Fruit fly (Drosophila melanogaster): ENCODE data around the gene CG18731.
A peak's percentile ranks its signal among the peaks of the same experiment; 100 is the strongest.

Gene CG18731

dm6 chr3R:29716782-29717317 is 8.0 kb upstream of the CG18731 start, which contains the start of gene Obp99b (continued):
- TF ChIP-seq ash1 (GFP tag; optimal IDR thresholded peaks at IDR 0.05) (no peak), CG11723 (GFP tag; optimal IDR thresholded peaks at IDR 0.05) (peak; percentile 70), wek (GFP tag; optimal IDR thresholded peaks at IDR 0.05) (peak; percentile 86), gcm (GFP tag; optimal IDR thresholded peaks at IDR 0.05) (peak; percentile 58), Atf6 (GFP tag; IDR thresholded peaks at IDR 0.05) (peak; percentile 50; the same call in 1 of the 2 replicates), Kr (GFP tag; optimal IDR thresholded peaks at IDR 0.05) (peak; percentile 12), CG14050 (GFP tag; IDR thresholded peaks at IDR 0.05) (peak; percentile 61; the same call in 2 of the 3 replicates), Dfd (GFP tag; optimal IDR thresholded peaks at IDR 0.05) (no peak), nau (GFP tag; optimal IDR thresholded peaks at IDR 0.05) (peak; percentile 70), klu (GFP tag; IDR thresholded peaks at IDR 0.05) (no peak), Dbx (GFP tag; IDR thresholded peaks at IDR 0.05) (peak; percentile 68; the same call in 2 of the 3 replicates), CG8359 (GFP tag; optimal IDR thresholded peaks at IDR 0.05; ENCODE audit: borderline replicate concordance) (peak; percentile 83), Ets65A (GFP tag) (peak; percentile 92), cato (GFP tag; optimal IDR thresholded peaks at IDR 0.05; ENCODE audit: borderline replicate concordance) (peak; percentile 41), CG11560 (tag; IDR thresholded peaks at IDR 0.05) (0 out of 3 replicates have a peak, but pooled peaks have one; percentile 54), CG2116 (GFP tag; optimal IDR thresholded peaks at IDR 0.05) (peak; percentile 23), esg (GFP tag; conservative IDR thresholded peaks at IDR 0.05) (peak; percentile 50), bowl (GFP tag; IDR thresholded peaks at IDR 0.05) (peak; percentile 63; the same call in 1 of the 2 replicates), aop (GFP tag; IDR thresholded peaks at IDR 0.05) (peak; percentile 35; the same call in 1 of the 2 replicates), CG15479 (GFP tag; optimal IDR thresholded peaks at IDR 0.05) (no peak), Bteb2 (GFP tag; optimal IDR thresholded peaks at IDR 0.05) (no peak), CG6791 (GFP tag; IDR thresholded peaks at IDR 0.05; ENCODE audit: partially characterized antibody) (no peak), run (tag; optimal IDR thresholded peaks at IDR 0.05) (no peak), corto (GFP tag; optimal IDR thresholded peaks at IDR 0.05) (no peak), CG12219 (GFP tag; optimal IDR thresholded peaks at IDR 0.05) (peak; percentile 90), pita (GFP tag; optimal IDR thresholded peaks at IDR 0.05) (no peak), CkIIα-i1 (GFP tag; IDR thresholded peaks at IDR 0.05) (0 out of 2 replicates have a peak, but pooled peaks have one; percentile 18), CG34224 (GFP tag; IDR thresholded peaks at IDR 0.05; ENCODE audit: partially characterized antibody) (peak; percentile 17; the same call in 1 of the 3 replicates), Med (GFP tag) (peak; percentile 98), jumu (GFP tag; optimal IDR thresholded peaks at IDR 0.05) (peak; percentile 52), hb (GFP tag; IDR thresholded peaks at IDR 0.05; ENCODE audit: partially characterized antibody) (no peak), ase (GFP tag; IDR thresholded peaks at IDR 0.05) (peak; percentile 84; the same call in 2 of the 3 replicates), dm (GFP tag; optimal IDR thresholded peaks at IDR 0.05) (peak; percentile 70), pan (optimal IDR thresholded peaks at IDR 0.05) (no peak), pan (GFP tag; optimal IDR thresholded peaks at IDR 0.05 in 1 of 2, IDR thresholded peaks at IDR 0.05 in 1 of 2) (peak in 1 of 2 experiments; percentile 84), psq (GFP tag; optimal IDR thresholded peaks at IDR 0.05) (no peak), CG17385 (GFP tag; optimal IDR thresholded peaks at IDR 0.05) (peak; percentile 69), CG2120 (GFP tag; optimal IDR thresholded peaks at IDR 0.05) (no peak), tx (GFP tag; optimal IDR thresholded peaks at IDR 0.05) (peak; percentile 58), ems (GFP tag; optimal IDR thresholded peaks at IDR 0.05) (peak; percentile 64), CG10209 (GFP tag; optimal IDR thresholded peaks at IDR 0.05) (peak; percentile 73), Oaz (GFP tag; IDR thresholded peaks at IDR 0.05) (peak; percentile 59), Jarid2 (GFP tag; optimal IDR thresholded peaks at IDR 0.05) (peak; percentile 73), CG12391 (tag; optimal IDR thresholded peaks at IDR 0.05) (peak; percentile 29), pho (GFP tag; optimal IDR thresholded peaks at IDR 0.05) (no peak), gro (GFP tag; optimal IDR thresholded peaks at IDR 0.05) (no peak), CHES-1-like (GFP tag; optimal IDR thresholded peaks at IDR 0.05) (peak; percentile 41), CG17912 (GFP tag; optimal IDR thresholded peaks at IDR 0.05) (peak; percentile 90), trem (tag; optimal IDR thresholded peaks at IDR 0.05) (peak; percentile 46), gsb (GFP tag; IDR thresholded peaks at IDR 0.05) (peak; percentile 63)

All from whole organism, embryonic.